Fruit fly (Drosophila melanogaster): ENCODE data around the gene CG15152.

Gene CG15152

dm6 chr2L:18158622-18159043, 44.3 kb downstream of the CG15152 start:
- TF ChIP-seq Sin3A (optimal IDR thresholded peaks at IDR 0.05) (no peak), ttk (optimal IDR thresholded peaks at IDR 0.05) (no peak), insv (optimal IDR thresholded peaks at IDR 0.05) (no peak), Myc (optimal IDR thresholded peaks at IDR 0.05) (no peak), psq (optimal IDR thresholded peaks at IDR 0.05) (no peak), h (optimal IDR thresholded peaks at IDR 0.05) (no peak)

- no peak for TF ChIP-seq insv (optimal IDR thresholded peaks at IDR 0.05)
- TF ChIP-seq ttk (optimal IDR thresholded peaks at IDR 0.05), result no peak
- TF ChIP-seq Myc (optimal IDR thresholded peaks at IDR 0.05), result no peak
- TF ChIP-seq Sin3A (optimal IDR thresholded peaks at IDR 0.05), result no peak
- no peak for TF ChIP-seq psq (optimal IDR thresholded peaks at IDR 0.05)
- no peak for TF ChIP-seq h (optimal IDR thresholded peaks at IDR 0.05)
Measured at dm6 chr2L:18159172-18159571, 44.8 kb downstream of the CG15152 start, which contains the start of gene JMJD4. Gene JMJD4 (minus strand): TSS chr2L:18159272.

All from Kc167 (cell line).